Fruit fly (Drosophila melanogaster): Measurements from ENCODE around the gene Uxs.
A peak's percentile ranks its signal among the peaks of the same experiment; 100 is the strongest.

Uxs gene

DNA sequence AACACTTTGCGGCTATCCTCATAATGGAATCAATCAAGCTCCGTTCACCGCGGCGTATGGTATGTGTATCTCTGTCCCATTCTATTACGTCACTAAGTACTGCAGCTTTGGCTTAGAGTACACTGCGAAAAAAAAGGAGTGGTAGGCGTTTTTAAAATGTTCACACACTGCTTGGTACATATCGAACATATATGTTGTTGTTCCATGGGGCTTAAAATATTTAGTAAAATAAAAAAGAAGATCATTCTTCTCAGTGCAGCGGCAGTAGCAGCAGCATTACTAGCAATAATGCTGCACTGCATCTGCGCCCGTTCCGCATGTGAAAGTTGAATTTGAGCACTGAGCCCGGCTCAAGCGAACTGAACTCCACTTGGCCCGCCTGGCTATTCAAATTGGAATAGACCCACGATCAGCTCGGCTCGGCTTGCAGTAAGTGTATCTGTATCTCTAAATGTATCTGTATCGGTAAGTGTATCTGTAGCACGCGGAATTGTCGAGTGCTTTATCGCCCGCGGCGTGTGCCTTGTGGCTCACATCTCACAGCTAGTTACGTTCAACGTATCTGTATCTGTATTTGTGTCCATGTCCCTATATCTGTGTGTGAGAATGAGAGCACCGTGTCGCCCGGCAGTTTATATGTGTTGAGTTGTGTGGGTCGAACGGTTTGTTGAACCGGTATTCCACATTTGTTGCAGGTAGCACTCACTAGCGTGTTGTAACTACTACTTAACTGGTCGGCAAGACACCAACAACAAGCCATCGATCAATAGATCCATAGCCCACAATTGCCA is 27.3 kb upstream of the Uxs start (continued):
- no peak for TF ChIP-seq Ets97D (GFP tag; optimal IDR thresholded peaks at IDR 0.05)
- TF ChIP-seq HmgD (GFP tag; optimal IDR thresholded peaks at IDR 0.05) = no peak
- TF ChIP-seq Kr (GFP tag; optimal IDR thresholded peaks at IDR 0.05) = no peak
- no peak for TF ChIP-seq gsb (GFP tag; IDR thresholded peaks at IDR 0.05)
- no peak for TF ChIP-seq bbx (GFP tag; IDR thresholded peaks at IDR 0.05; ENCODE audit: partially characterized antibody)
- TF ChIP-seq ken (GFP tag; IDR thresholded peaks at IDR 0.05) = peak; percentile 67
- no peak for TF ChIP-seq CG12299 (tag; optimal IDR thresholded peaks at IDR 0.05)
- peak; percentile 3 for TF ChIP-seq CG4854 (GFP tag; optimal IDR thresholded peaks at IDR 0.05)
- peak in 1 of 2 experiments; percentile 50 for TF ChIP-seq chif (GFP tag; optimal IDR thresholded peaks at IDR 0.05)
- peak; percentile 66 for TF ChIP-seq CG14441 (GFP tag; IDR thresholded peaks at IDR 0.05)
- peak; percentile 48 for TF ChIP-seq Fer1 (GFP tag; optimal IDR thresholded peaks at IDR 0.05)
- TF ChIP-seq vnd (GFP tag; IDR thresholded peaks at IDR 0.05; ENCODE audit: partially characterized antibody) = no peak
- TF ChIP-seq stc (GFP tag; IDR thresholded peaks at IDR 0.05) = peak; percentile 60
- TF ChIP-seq trem (tag; optimal IDR thresholded peaks at IDR 0.05) = no peak
- peak; percentile 51 for TF ChIP-seq slbo (GFP tag; IDR thresholded peaks at IDR 0.05)
- TF ChIP-seq CG12236 (GFP tag; optimal IDR thresholded peaks at IDR 0.05) = peak; percentile 28
- peak; percentile 46; the same call in 1 of the 2 replicates for TF ChIP-seq ranshi (GFP tag; IDR thresholded peaks at IDR 0.05)
- TF ChIP-seq bab2 (GFP tag; optimal IDR thresholded peaks at IDR 0.05) = peak; percentile 54
- TF ChIP-seq CG4730 (GFP tag; IDR thresholded peaks at IDR 0.05) = 0 out of 2 replicates have a peak, but pooled peaks have one; percentile 18
- TF ChIP-seq Atf6 (GFP tag; IDR thresholded peaks at IDR 0.05) = no peak
- TF ChIP-seq CG30403 (GFP tag; optimal IDR thresholded peaks at IDR 0.05) = peak; percentile 46
- peak; percentile 44; the same call in 1 of the 3 replicates for TF ChIP-seq otp (GFP tag; IDR thresholded peaks at IDR 0.05)
- no peak for TF ChIP-seq CG33557 (GFP tag; optimal IDR thresholded peaks at IDR 0.05)
- peak; percentile 2 for TF ChIP-seq CG6654 (GFP tag; optimal IDR thresholded peaks at IDR 0.05)
- no peak for TF ChIP-seq tx (GFP tag; optimal IDR thresholded peaks at IDR 0.05)
- peak; percentile 58 for TF ChIP-seq ATbp (GFP tag; optimal IDR thresholded peaks at IDR 0.05)
- TF ChIP-seq sd (tag; optimal IDR thresholded peaks at IDR 0.05) = no peak
- no peak for TF ChIP-seq CG8290 (GFP tag; optimal IDR thresholded peaks at IDR 0.05)
- TF ChIP-seq CG8290 (tag; optimal IDR thresholded peaks at IDR 0.05) = no peak
- no peak for TF ChIP-seq repo (GFP tag; optimal IDR thresholded peaks at IDR 0.05)
- TF ChIP-seq CG11696 (GFP tag; IDR thresholded peaks at IDR 0.05) = no peak
- TF ChIP-seq CG10959 (GFP tag; IDR thresholded peaks at IDR 0.05) = no peak
- TF ChIP-seq dysf (GFP tag; IDR thresholded peaks at IDR 0.05) = peak; percentile 67
- TF ChIP-seq Nf-YB (GFP tag; optimal IDR thresholded peaks at IDR 0.05) = no peak
- TF ChIP-seq abd-A (tag; optimal IDR thresholded peaks at IDR 0.05) = no peak
- TF ChIP-seq pita (GFP tag; optimal IDR thresholded peaks at IDR 0.05) = no peak
- no peak for TF ChIP-seq CG7786 (GFP tag; optimal IDR thresholded peaks at IDR 0.05)
- TF ChIP-seq cwo (GFP tag; optimal IDR thresholded peaks at IDR 0.05) = peak; percentile 7
- peak; percentile 49 for TF ChIP-seq CG12391 (tag; optimal IDR thresholded peaks at IDR 0.05)
- TF ChIP-seq Rx (GFP tag; IDR thresholded peaks at IDR 0.05) = peak; percentile 58
- TF ChIP-seq HLH54F (GFP tag; optimal IDR thresholded peaks at IDR 0.05) = no peak
- peak; percentile 67 for TF ChIP-seq CG10366 (GFP tag; IDR thresholded peaks at IDR 0.05)
- TF ChIP-seq CG3407 (GFP tag; optimal IDR thresholded peaks at IDR 0.05) = no peak
- peak; percentile 65 for TF ChIP-seq jing (GFP tag; optimal IDR thresholded peaks at IDR 0.05)
- peak; percentile 62 for TF ChIP-seq nau (GFP tag; optimal IDR thresholded peaks at IDR 0.05)
- TF ChIP-seq CG31388 (GFP tag; optimal IDR thresholded peaks at IDR 0.05) = no peak
- no peak for TF ChIP-seq CG9797 (GFP tag; optimal IDR thresholded peaks at IDR 0.05)
- TF ChIP-seq Pdp1 (GFP tag; optimal IDR thresholded peaks at IDR 0.05) = peak in 1 of 2 experiments; percentile 63
- TF ChIP-seq CG14710 (tag; optimal IDR thresholded peaks at IDR 0.05) = peak; percentile 29
- peak; percentile 33 for TF ChIP-seq CG18599 (GFP tag; optimal IDR thresholded peaks at IDR 0.05)

Data from whole organism, embryonic.